Worm (Caenorhabditis elegans) whole organism, L1 larva: Measurements from ENCODE around the gene C25H3.7.
A peak's percentile ranks its signal among the peaks of the same experiment; 100 is the strongest.

Experiments used
- C04F5.9 ChIP-seq: sonication (generic microtip); optimal IDR thresholded peaks from 2 replicates; lab custom pipeline; 2016; ENCODE audit warnings: missing genetic modification characterization, missing compliant biosample characterization
- C34B4.2 ChIP-seq: sonication (generic microtip); optimal IDR thresholded peaks from 2 replicates; lab custom pipeline; 2017; ENCODE audit warnings: mild to moderate bottlenecking, missing genetic modification characterization, missing compliant biosample characterization
- alr-1 ChIP-seq: fragments of 200-800 bp; sonication (Bioruptor generic); optimal IDR thresholded peaks from 2 replicates; lab custom pipeline; 2018; ENCODE audit warnings: borderline replicate concordance, mild to moderate bottlenecking, missing genetic modification characterization, missing compliant biosample characterization
- aly-2 ChIP-seq: fragments of 150-350 bp; optimal IDR thresholded peaks from 2 replicates; lab custom pipeline; 2014; ENCODE audit warnings: missing biosample characterization, missing genetic modification characterization
- blmp-1 ChIP-seq: fragments of 150-350 bp; optimal IDR thresholded peaks from 2 replicates; lab custom pipeline; 2014; ENCODE audit warnings: missing biosample characterization, missing genetic modification characterization
- ceh-82 ChIP-seq, 3 experiments: fragments of 150-350 bp in 1 of 3; sonication (generic microtip) in 2 of 3; optimal IDR thresholded peaks; 2 replicates each; lab custom pipeline; 2014 to 2017; ENCODE audit warnings: missing biosample characterization in 3 of 3, missing genetic modification characterization in 3 of 3
- ces-1 ChIP-seq: fragments of 150-350 bp; optimal IDR thresholded peaks from 2 replicates; lab custom pipeline; 2014; ENCODE audit warnings: missing biosample characterization, missing genetic modification reagents, missing genetic modification characterization
- dpl-1 ChIP-seq, 3 experiments: fragments of 150-350 bp in 2 of 3; sonication (generic microtip) in 1 of 3; optimal IDR thresholded peaks; 2 replicates each; lab custom pipeline; 2014 to 2017; ENCODE audit warnings: missing biosample characterization in 3 of 3, missing genetic modification characterization in 3 of 3, missing genetic modification reagents in 3 of 3
- efl-1 ChIP-seq, 4 experiments: fragments of 150-350 bp; optimal IDR thresholded peaks in 3 of 4; peaks in 1 of 4; 1 replicate in 1 of 4; 2 replicates in 3 of 4; lab custom pipeline; 2014; ENCODE audit warnings: missing biosample characterization in 2 of 4, missing genetic modification characterization in 2 of 4, missing genetic modification reagents in 2 of 4
- efl-3 ChIP-seq: fragments of 200-800 bp; sonication (Bioruptor generic); optimal IDR thresholded peaks from 2 replicates; lab custom pipeline; 2018; ENCODE audit warnings: mild to moderate bottlenecking, missing genetic modification characterization, missing compliant biosample characterization
- fkh-10 ChIP-seq: sonication (generic microtip); optimal IDR thresholded peaks from 2 replicates; lab custom pipeline; 2017; ENCODE audit warnings: missing biosample characterization, missing genetic modification reagents, missing genetic modification characterization
- fkh-8 ChIP-seq: sonication (generic microtip); optimal IDR thresholded peaks from 2 replicates; lab custom pipeline; 2016; ENCODE audit warnings: mild to moderate bottlenecking, missing genetic modification characterization, missing compliant biosample characterization
- grh-1 ChIP-seq: fragments of 200-800 bp; sonication (Bioruptor generic); IDR thresholded peaks from 2 replicates; pipeline ENCODE4 v1.3.6; 2022; ENCODE audit warnings: missing genetic modification reagents, missing genetic modification characterization, missing compliant biosample characterization
- hpl-2 ChIP-seq: fragments of 150-350 bp; optimal IDR thresholded peaks from 2 replicates; lab custom pipeline; 2014; ENCODE audit warnings: missing biosample characterization, missing genetic modification reagents, missing genetic modification characterization
- irx-1 ChIP-seq: sonication (generic microtip); optimal IDR thresholded peaks from 2 replicates; lab custom pipeline; 2016; ENCODE audit warnings: missing genetic modification characterization, missing compliant biosample characterization
- isw-1 ChIP-seq: fragments of 200-800 bp; sonication (Bioruptor generic); IDR thresholded peaks from 2 replicates; pipeline ENCODE4 v1.3.6; 2022; ENCODE audit warnings: missing genetic modification characterization, missing compliant biosample characterization
- jun-1 ChIP-seq: fragments of 150-350 bp; optimal IDR thresholded peaks from 2 replicates; lab custom pipeline; 2014; ENCODE audit warnings: missing biosample characterization, missing genetic modification reagents, missing genetic modification characterization
- lin-14 ChIP-seq: fragments of 200-800 bp; sonication (Bioruptor generic); optimal IDR thresholded peaks from 2 replicates; lab custom pipeline; 2018; ENCODE audit warnings: mild to moderate bottlenecking, missing genetic modification characterization, moderate library complexity, missing compliant biosample characterization
- lir-3 ChIP-seq: sonication (generic microtip); optimal IDR thresholded peaks from 2 replicates; lab custom pipeline; 2016; ENCODE audit warnings: mild to moderate bottlenecking, missing genetic modification characterization, moderate library complexity, missing compliant biosample characterization; ENCODE audit not compliant: poor library complexity
- lsy-2 ChIP-seq, 2 experiments: fragments of 150-350 bp; optimal IDR thresholded peaks; 2 replicates each; lab custom pipeline; 2014; ENCODE audit warnings: missing biosample characterization in 2 of 2, missing genetic modification characterization in 2 of 2
- mdl-1 ChIP-seq, 2 experiments: fragments of 150-350 bp; optimal IDR thresholded peaks; 2 replicates each; lab custom pipeline; 2014 to 2017; ENCODE audit warnings: missing biosample characterization in 2 of 2, missing genetic modification characterization in 2 of 2, inconsistent platforms in 1 of 2
- nhr-12 ChIP-seq: sonication (generic microtip); optimal IDR thresholded peaks from 2 replicates; lab custom pipeline; 2017; ENCODE audit warnings: missing biosample characterization, missing genetic modification characterization
- nhr-19 ChIP-seq: fragments of 200-800 bp; sonication (Bioruptor generic); conservative IDR thresholded peaks from 2 replicates; pipeline ENCODE4 v1.3.6; 2022; ENCODE audit warnings: missing genetic modification characterization, missing compliant biosample characterization
- nhr-71 ChIP-seq: sonication (generic microtip); optimal IDR thresholded peaks from 2 replicates; lab custom pipeline; 2016; ENCODE audit warnings: mild to moderate bottlenecking, missing genetic modification characterization, moderate library complexity, missing compliant biosample characterization
- nhr-84 ChIP-seq: sonication (generic microtip); optimal IDR thresholded peaks from 2 replicates; lab custom pipeline; 2017; ENCODE audit warnings: missing biosample characterization, missing genetic modification characterization
- nhr-85 ChIP-seq: sonication (generic microtip); peaks from one replicate; lab custom pipeline; 2016; ENCODE audit warnings: missing genetic modification characterization, inconsistent platforms, missing compliant biosample characterization
- nhr-90 ChIP-seq: sonication (generic microtip); optimal IDR thresholded peaks from 2 replicates; lab custom pipeline; 2016; ENCODE audit warnings: mild to moderate bottlenecking, missing genetic modification characterization, missing compliant biosample characterization; ENCODE audit not compliant: poor library complexity
- pax-3 ChIP-seq: fragments of 200-800 bp; sonication (Bioruptor generic); optimal IDR thresholded peaks from 2 replicates; lab custom pipeline; 2018; ENCODE audit warnings: mild to moderate bottlenecking, missing genetic modification characterization, moderate library complexity, missing compliant biosample characterization
- pqm-1 ChIP-seq: sonication (generic microtip); optimal IDR thresholded peaks from 3 replicates; lab custom pipeline; 2017; ENCODE audit warnings: missing biosample characterization, missing genetic modification characterization
- rnt-1 ChIP-seq: sonication (generic microtip); optimal IDR thresholded peaks from 2 replicates; lab custom pipeline; 2016; ENCODE audit warnings: mild to moderate bottlenecking, missing genetic modification characterization, moderate library complexity, missing compliant biosample characterization
- skn-1 ChIP-seq: fragments of 150-350 bp; optimal IDR thresholded peaks from 2 replicates; lab custom pipeline; 2014; ENCODE audit warnings: missing biosample characterization, missing genetic modification characterization
- snu-23 ChIP-seq: sonication (generic microtip); optimal IDR thresholded peaks from 2 replicates; lab custom pipeline; 2016; ENCODE audit warnings: missing genetic modification characterization, missing compliant biosample characterization
- sup-37 ChIP-seq: fragments of 200-800 bp; sonication (Bioruptor generic); optimal IDR thresholded peaks from 2 replicates; lab custom pipeline; 2018; ENCODE audit warnings: mild to moderate bottlenecking, missing genetic modification characterization, missing compliant biosample characterization
- tbx-2 ChIP-seq: sonication (generic microtip); optimal IDR thresholded peaks from 2 replicates; lab custom pipeline; 2016; ENCODE audit warnings: missing genetic modification characterization, missing compliant biosample characterization
- zag-1 ChIP-seq: fragments of 150-350 bp; optimal IDR thresholded peaks from 2 replicates; lab custom pipeline; 2014; ENCODE audit warnings: missing biosample characterization, missing genetic modification characterization
- zip-4 ChIP-seq: fragments of 200-800 bp; sonication (Bioruptor generic); optimal IDR thresholded peaks from 2 replicates; lab custom pipeline; 2018; ENCODE audit warnings: mild to moderate bottlenecking, missing genetic modification characterization, moderate library complexity, missing compliant biosample characterization
- ztf-11 ChIP-seq, 2 experiments: sonication (generic microtip); optimal IDR thresholded peaks; 2 replicates each; lab custom pipeline; 2016 to 2017; ENCODE audit warnings: missing genetic modification characterization in 2 of 2, missing biosample characterization in 1 of 2, missing compliant biosample characterization in 1 of 2

C25H3.7 gene

ce11 chrII:5714807-5715206 lies 46.1 kb upstream of the C25H3.7 start, which contains the start of the genes tiar-1 and lelo-4 (continued):
- TF ChIP-seq ceh-82 (tag; optimal IDR thresholded peaks at IDR 0.05; lab: Kevin White, UChicago) (peak in 2 of 3 experiments; percentile 32 to 69), skn-1 (tag; lab: Kevin White, UChicago) (peak; percentile 58), nhr-19 (peak; percentile 50), lsy-2 (tag; optimal IDR thresholded peaks at IDR 0.05; lab: Kevin White, UChicago) (peak; percentile 73 to 91), pax-3 (no peak), efl-1 (optimal IDR thresholded peaks at IDR 0.05; lab: Kevin White, UChicago) (peak; percentile 24 to 91), efl-1 (GFP tag; optimal IDR thresholded peaks at IDR 0.05 in 1 of 2; lab: Kevin White, UChicago) (peak; percentile 90 to 98), rnt-1 (tag; lab: Kevin White, UChicago) (peak; percentile 74), efl-3 (GFP tag; lab: Kevin White, UChicago) (no peak), tbx-2 (tag; lab: Kevin White, UChicago) (peak; percentile 57), nhr-85 (peak; percentile 72), jun-1 (tag; lab: Kevin White, UChicago) (no peak)

DNA sequence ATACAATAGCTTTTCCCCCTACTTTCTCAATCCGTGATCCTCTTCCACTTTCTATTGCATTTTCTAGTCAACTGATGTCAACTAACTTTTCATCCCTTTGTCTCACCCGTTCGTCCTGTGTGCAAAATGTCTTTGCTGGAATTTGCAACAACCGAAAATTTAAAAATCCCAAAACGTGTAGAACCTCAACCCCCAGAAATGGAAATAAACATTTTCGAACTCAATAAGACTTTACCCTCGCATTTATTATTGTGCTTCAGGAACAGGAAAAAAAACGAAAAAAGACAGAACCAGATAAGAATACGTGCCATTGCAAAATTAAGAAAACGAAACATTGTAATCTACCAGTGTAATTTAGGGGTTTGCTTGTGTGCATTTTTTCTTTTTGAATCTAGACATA lies 43.4 kb upstream of the C25H3.7 start:
- TF ChIP-seq pqm-1 (tag; lab: Kevin White, UChicago) (no peak), snu-23 (GFP tag; lab: Kevin White, UChicago) (peak; percentile 3)

DNA sequence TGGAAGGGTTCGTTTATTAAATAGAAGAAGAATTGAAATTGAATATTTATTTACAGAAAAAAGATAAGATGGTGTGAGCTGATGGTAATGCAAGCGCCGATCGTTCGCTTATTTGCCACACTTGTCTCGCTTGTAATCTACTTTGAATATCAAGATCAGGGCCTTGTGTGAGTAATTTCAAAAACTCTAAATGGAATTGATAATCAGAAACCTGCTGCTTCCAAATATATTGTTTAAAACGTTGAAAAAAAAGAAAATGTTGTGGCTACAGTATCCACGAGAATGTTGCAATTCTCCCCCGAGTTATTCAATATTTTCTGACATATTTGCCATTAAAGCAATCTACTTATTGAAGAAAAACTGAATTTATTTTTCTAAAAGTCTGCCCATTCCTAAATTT lies 42.1 kb upstream of the C25H3.7 start:
- TF ChIP-seq nhr-90 (tag; lab: Kevin White, UChicago) (no peak), nhr-84 (tag; lab: Kevin White, UChicago) (no peak), efl-1 (optimal IDR thresholded peaks at IDR 0.05; lab: Kevin White, UChicago) (no peak), efl-1 (GFP tag; optimal IDR thresholded peaks at IDR 0.05 in 1 of 2; lab: Kevin White, UChicago) (peak in 1 of 2 experiments; percentile 81)

ce11 chrII:5708154-5708553 lies 39.4 kb upstream of the C25H3.7 start:
- TF ChIP-seq dpl-1 (GFP tag; optimal IDR thresholded peaks at IDR 0.05; lab: Kevin White, UChicago) (no peak), fkh-10 (GFP tag; lab: Kevin White, UChicago) (peak; percentile 90), tbx-2 (tag; lab: Kevin White, UChicago) (peak; percentile 42), ces-1 (no peak), nhr-71 (peak; percentile 4), C04F5.9 (no peak), nhr-12 (tag; lab: Kevin White, UChicago) (no peak), sup-37 (GFP tag; lab: Kevin White, UChicago) (no peak), fkh-8 (no peak), lin-14 (GFP tag; lab: Kevin White, UChicago) (peak; percentile 77), zip-4 (GFP tag; lab: Kevin White, UChicago) (no peak), lsy-2 (tag; optimal IDR thresholded peaks at IDR 0.05; lab: Kevin White, UChicago) (no peak)

DNA sequence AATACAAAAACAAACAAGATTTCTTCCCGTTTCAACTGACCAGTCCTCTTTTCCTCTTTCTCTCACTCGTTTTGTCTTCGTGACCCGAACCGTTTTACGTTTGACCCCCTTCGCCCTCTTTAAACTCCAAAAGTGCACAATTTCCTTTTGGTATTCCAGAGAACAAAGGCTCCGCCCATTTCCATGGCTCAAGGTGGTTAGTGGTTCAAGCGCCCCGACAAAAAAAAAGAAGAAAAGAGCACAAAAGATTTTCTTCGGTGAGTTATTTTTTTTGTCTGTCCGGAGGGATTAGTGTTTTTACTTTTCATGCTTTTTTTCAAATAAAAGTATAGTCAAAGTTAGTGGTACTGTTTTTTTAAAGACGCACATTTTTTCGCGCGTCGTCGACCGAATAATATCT lies 38.8 kb upstream of the C25H3.7 start, which contains the start of gene osta-2:
Gene osta-2, plus strand, starts transcription at position 160 of the 400 bp plus-strand sequence.
- TF ChIP-seq lin-14 (GFP tag; lab: Kevin White, UChicago): peak; percentile 27
- TF ChIP-seq efl-3 (GFP tag; lab: Kevin White, UChicago): no peak
- TF ChIP-seq blmp-1 (tag; lab: Kevin White, UChicago): peak; percentile 12

DNA sequence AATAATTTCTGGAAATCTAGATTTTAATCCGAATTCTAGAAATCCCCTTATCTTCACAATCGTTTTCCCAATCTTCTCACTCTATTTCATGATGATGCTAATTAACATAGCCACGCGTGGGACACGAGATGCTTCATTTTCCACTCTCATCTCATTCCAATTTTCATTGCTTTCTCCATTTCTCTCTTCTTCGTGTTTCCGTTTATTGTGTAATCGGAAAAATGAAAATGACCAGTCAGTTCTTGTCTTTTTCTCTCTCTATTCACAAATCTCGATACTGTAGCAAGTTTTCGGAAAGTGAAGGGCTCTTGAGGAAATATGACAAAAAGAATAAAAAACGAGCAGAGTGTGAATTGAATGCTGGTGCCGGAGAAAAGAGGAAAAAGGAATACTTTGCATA lies 35.7 kb upstream of the C25H3.7 start:
- peak; percentile 93 for TF ChIP-seq blmp-1 (tag; lab: Kevin White, UChicago)
- peak; percentile 55 for TF ChIP-seq lin-14 (GFP tag; lab: Kevin White, UChicago)
- TF ChIP-seq C34B4.2: no peak
- peak; percentile 15 for TF ChIP-seq nhr-85
- no peak for TF ChIP-seq isw-1 (GFP tag; lab: Robert Waterston, UW)
- no peak for TF ChIP-seq hpl-2 (GFP tag; lab: Kevin White, UChicago)
- TF ChIP-seq rnt-1 (tag; lab: Kevin White, UChicago): no peak
- no peak for TF ChIP-seq irx-1 (tag; lab: Kevin White, UChicago)
- TF ChIP-seq aly-2 (tag; lab: Kevin White, UChicago): no peak
- TF ChIP-seq alr-1 (tag; lab: Kevin White, UChicago): no peak
- TF ChIP-seq zip-4 (GFP tag; lab: Kevin White, UChicago): no peak
- TF ChIP-seq fkh-8: no peak
- TF ChIP-seq zag-1 (tag; lab: Kevin White, UChicago): no peak
- no peak for TF ChIP-seq lir-3 (tag; lab: Kevin White, UChicago)
- TF ChIP-seq mdl-1 (tag; optimal IDR thresholded peaks at IDR 0.05; lab: Kevin White, UChicago): no peak
- TF ChIP-seq grh-1 (GFP tag; lab: Robert Waterston, UW): no peak
- TF ChIP-seq ztf-11 (tag; optimal IDR thresholded peaks at IDR 0.05; lab: Kevin White, UChicago): no peak
